Worm (Caenorhabditis elegans): ENCODE measurements around the gene srx-13.

DNA sequence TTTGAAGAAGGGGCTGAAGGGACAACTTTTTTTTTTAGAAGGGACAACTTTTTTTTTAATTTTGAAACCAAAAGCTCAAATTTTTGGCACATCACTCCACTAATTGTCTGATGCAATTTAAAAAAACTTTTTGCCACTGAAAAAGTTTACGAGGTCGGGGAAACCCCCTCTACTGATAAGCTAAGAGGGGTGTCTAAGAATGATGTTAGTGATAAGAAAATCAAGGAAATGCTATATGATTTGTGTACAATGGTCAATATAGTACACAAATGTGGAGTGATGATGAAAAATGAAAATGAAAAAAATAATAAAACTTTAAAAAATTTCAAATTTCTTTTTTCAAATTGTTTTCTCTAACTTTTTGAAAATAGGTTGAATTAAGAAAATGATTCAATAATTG lies 29.1 kb upstream of the srx-13 start:
- TF ChIP-seq unc-39 (tag; optimal IDR thresholded peaks at IDR 0.05), result no peak
- TF ChIP-seq elt-3 (tag; optimal IDR thresholded peaks at IDR 0.05), result no peak
- no peak for TF ChIP-seq lsy-2 (tag; optimal IDR thresholded peaks at IDR 0.05)
- no peak for TF ChIP-seq mab-5 (tag; optimal IDR thresholded peaks at IDR 0.05)
- no peak for TF ChIP-seq ceh-43 (GFP tag; optimal IDR thresholded peaks at IDR 0.05)
- TF ChIP-seq cnd-1 (tag; optimal IDR thresholded peaks at IDR 0.05), result no peak
- TF ChIP-seq unc-120 (tag; optimal IDR thresholded peaks at IDR 0.05; ENCODE audit: poor library complexity, severe bottlenecking), result no peak
- no peak for TF ChIP-seq nhr-237 (tag; optimal IDR thresholded peaks at IDR 0.05)
- no peak for TF ChIP-seq snpc-4 (tag; optimal IDR thresholded peaks at IDR 0.05)
- TF ChIP-seq blmp-1 (tag; optimal IDR thresholded peaks at IDR 0.05), result no peak
